Worm (Caenorhabditis elegans) whole organism, L2 larva: Measurements from ENCODE around the gene alkb-7.

Experiments used
- C34F6.9 ChIP-seq: fragments of 150-350 bp; optimal IDR thresholded peaks from 2 replicates; lab custom pipeline; 2014; ENCODE audit warnings: missing biosample characterization, missing genetic modification characterization
- F13H6.1 ChIP-seq: sonication (generic microtip); optimal IDR thresholded peaks from 2 replicates; lab custom pipeline; 2016; ENCODE audit warnings: missing genetic modification characterization, missing compliant biosample characterization
- Y55F3AM.14 ChIP-seq: fragments of 200-800 bp; sonication (Bioruptor generic); optimal IDR thresholded peaks from 2 replicates; lab custom pipeline; 2018; ENCODE audit warnings: mild to moderate bottlenecking, missing genetic modification characterization, missing compliant biosample characterization
- ZK546.5 ChIP-seq: sonication (generic microtip); optimal IDR thresholded peaks from 2 replicates; lab custom pipeline; 2017; ENCODE audit warnings: missing biosample characterization, missing genetic modification characterization
- aly-2 ChIP-seq: fragments of 150-350 bp; optimal IDR thresholded peaks from 2 replicates; lab custom pipeline; 2014; ENCODE audit warnings: missing biosample characterization, missing genetic modification characterization
- ama-1 ChIP-seq: fragments of 150-350 bp; optimal IDR thresholded peaks from 2 replicates; lab custom pipeline; 2018; ENCODE audit warnings: inconsistent platforms
- blmp-1 ChIP-seq: sonication (generic microtip); optimal IDR thresholded peaks from 2 replicates; lab custom pipeline; 2017; ENCODE audit warnings: missing genetic modification characterization, mild to moderate bottlenecking, missing compliant biosample characterization, antibody characterized with exemption, moderate library complexity; ENCODE audit not compliant: insufficient read depth
- ceh-82 ChIP-seq: fragments of 150-350 bp; optimal IDR thresholded peaks from 2 replicates; lab custom pipeline; 2014; ENCODE audit warnings: missing biosample characterization, missing genetic modification characterization
- crh-2 ChIP-seq: sonication (generic microtip); optimal IDR thresholded peaks from 2 replicates; lab custom pipeline; 2017; ENCODE audit warnings: missing biosample characterization, missing genetic modification characterization
- dmd-4 ChIP-seq: sonication (generic microtip); optimal IDR thresholded peaks from 2 replicates; lab custom pipeline; 2017; ENCODE audit warnings: missing biosample characterization, missing genetic modification characterization
- egl-27 ChIP-seq: sonication (generic microtip); optimal IDR thresholded peaks from 3 replicates; lab custom pipeline; 2017; ENCODE audit warnings: missing biosample characterization, missing genetic modification reagents, missing genetic modification characterization
- elt-1 ChIP-seq: fragments of 150-350 bp; optimal IDR thresholded peaks from 2 replicates; lab custom pipeline; 2014; ENCODE audit warnings: missing biosample characterization, missing genetic modification characterization
- elt-3 ChIP-seq: sonication (generic microtip); optimal IDR thresholded peaks from 2 replicates; lab custom pipeline; 2017; ENCODE audit warnings: missing biosample characterization, missing genetic modification characterization
- gmeb-1 ChIP-seq: fragments of 150-350 bp; optimal IDR thresholded peaks from 2 replicates; lab custom pipeline; 2014; ENCODE audit warnings: missing biosample characterization, missing genetic modification characterization
- lin-11 ChIP-seq: fragments of 150-350 bp; sonication (generic microtip); optimal IDR thresholded peaks from 2 replicates; lab custom pipeline; 2014; ENCODE audit warnings: missing biosample characterization, missing genetic modification characterization, inconsistent platforms, mixed read lengths
- lin-13 ChIP-seq: fragments of 150-350 bp; optimal IDR thresholded peaks from 2 replicates; lab custom pipeline; 2014; ENCODE audit warnings: missing biosample characterization, missing genetic modification reagents, missing genetic modification characterization
- lin-39 ChIP-seq: fragments of 150-350 bp; optimal IDR thresholded peaks from 2 replicates; lab custom pipeline; 2014; ENCODE audit warnings: missing biosample characterization, missing genetic modification reagents, missing genetic modification characterization
- lsy-2 ChIP-seq, 2 experiments: fragments of 150-350 bp in 1 of 2; sonication (generic microtip) in 1 of 2; optimal IDR thresholded peaks; 2 replicates each; lab custom pipeline; 2014 to 2017; ENCODE audit warnings: missing biosample characterization in 2 of 2, missing genetic modification characterization in 2 of 2
- mab-5 ChIP-seq: fragments of 150-350 bp; optimal IDR thresholded peaks from 2 replicates; lab custom pipeline; 2014; ENCODE audit warnings: missing biosample characterization, missing genetic modification characterization
- mbf-1 ChIP-seq: sonication (generic microtip); optimal IDR thresholded peaks from 2 replicates; lab custom pipeline; 2017; ENCODE audit warnings: missing biosample characterization, missing genetic modification characterization
- mdl-1 ChIP-seq, 2 experiments: fragments of 150-350 bp in 1 of 2; sonication (generic microtip) in 1 of 2; optimal IDR thresholded peaks; 2 replicates each; lab custom pipeline; 2017; ENCODE audit warnings: missing biosample characterization in 2 of 2, missing genetic modification characterization in 2 of 2
- nhr-10 ChIP-seq: sonication (generic microtip); optimal IDR thresholded peaks from 2 replicates; lab custom pipeline; 2017; ENCODE audit warnings: missing biosample characterization, missing genetic modification characterization
- nhr-11 ChIP-seq: fragments of 150-350 bp; optimal IDR thresholded peaks from 2 replicates; lab custom pipeline; 2014; ENCODE audit warnings: missing biosample characterization, missing genetic modification characterization
- nhr-129 ChIP-seq: fragments of 150-350 bp; optimal IDR thresholded peaks from 2 replicates; lab custom pipeline; 2014; ENCODE audit warnings: missing biosample characterization, missing genetic modification characterization
- nhr-21 ChIP-seq: fragments of 150-350 bp; optimal IDR thresholded peaks from 2 replicates; lab custom pipeline; 2014; ENCODE audit warnings: missing biosample characterization, missing genetic modification characterization
- nhr-23 ChIP-seq: fragments of 150-350 bp; optimal IDR thresholded peaks from 2 replicates; lab custom pipeline; 2014; ENCODE audit warnings: missing biosample characterization, missing genetic modification reagents, missing genetic modification characterization
- nhr-237 ChIP-seq: fragments of 150-350 bp; optimal IDR thresholded peaks from 2 replicates; lab custom pipeline; 2014; ENCODE audit warnings: missing biosample characterization, missing genetic modification characterization
- nhr-25 ChIP-seq: fragments of 150-350 bp; sonication (generic microtip); optimal IDR thresholded peaks from 3 replicates; lab custom pipeline; 2014; ENCODE audit warnings: missing biosample characterization, missing genetic modification characterization
- nhr-6 ChIP-seq: fragments of 150-350 bp; optimal IDR thresholded peaks from 2 replicates; lab custom pipeline; 2014; ENCODE audit warnings: missing biosample characterization, missing genetic modification characterization
- nhr-77 ChIP-seq: fragments of 150-350 bp; optimal IDR thresholded peaks from 2 replicates; lab custom pipeline; 2014; ENCODE audit warnings: missing biosample characterization, missing genetic modification characterization
- peb-1 ChIP-seq: fragments of 150-350 bp; optimal IDR thresholded peaks from 2 replicates; lab custom pipeline; 2014; ENCODE audit warnings: missing biosample characterization, missing genetic modification characterization
- skn-1 ChIP-seq: sonication (generic microtip); optimal IDR thresholded peaks from 2 replicates; lab custom pipeline; 2017; ENCODE audit warnings: missing biosample characterization, missing genetic modification characterization
- sma-3 ChIP-seq: sonication (generic microtip); optimal IDR thresholded peaks from 2 replicates; lab custom pipeline; 2016; ENCODE audit warnings: missing genetic modification reagents, missing genetic modification characterization, missing compliant biosample characterization
- unc-39 ChIP-seq: fragments of 150-350 bp; optimal IDR thresholded peaks from 2 replicates; lab custom pipeline; 2014; ENCODE audit warnings: missing biosample characterization, missing genetic modification characterization
- unc-55 ChIP-seq: fragments of 150-350 bp; sonication (generic microtip); optimal IDR thresholded peaks from 3 replicates; lab custom pipeline; 2014; ENCODE audit warnings: missing biosample characterization, missing genetic modification reagents, missing genetic modification characterization
- unc-62 ChIP-seq: fragments of 150-350 bp; optimal IDR thresholded peaks from 2 replicates; lab custom pipeline; 2014; ENCODE audit warnings: missing biosample characterization, missing genetic modification reagents, missing genetic modification characterization
- ztf-1 ChIP-seq: fragments of 200-800 bp; sonication (Bioruptor generic); conservative IDR thresholded peaks from 2 replicates; pipeline ENCODE4 v1.3.6; 2022; ENCODE audit warnings: missing genetic modification characterization, missing compliant biosample characterization
- ztf-11 ChIP-seq: sonication (generic microtip); optimal IDR thresholded peaks from 2 replicates; lab custom pipeline; 2017; ENCODE audit warnings: missing biosample characterization, missing genetic modification characterization
- ztf-4 ChIP-seq: fragments of 150-350 bp; optimal IDR thresholded peaks from 2 replicates; lab custom pipeline; 2014; ENCODE audit warnings: missing biosample characterization, missing genetic modification characterization

Gene alkb-7

ce11 chrII:12787831-12788248, at the start of gene alkb-7:
TSS of gene alkb-7 (minus strand) at chrII:12788153.
- TF ChIP-seq F13H6.1 (tag; lab: Kevin White, UChicago), result no peak
- TF ChIP-seq Y55F3AM.14, result peak; percentile 52
- peak; percentile 43 for TF ChIP-seq ama-1 (lab: Kevin White, UChicago)
- no peak for TF ChIP-seq mbf-1 (tag; lab: Kevin White, UChicago)
- TF ChIP-seq ZK546.5 (tag; lab: Kevin White, UChicago), result no peak
- peak; percentile 57 for TF ChIP-seq nhr-21 (tag; lab: Kevin White, UChicago)
- TF ChIP-seq aly-2 (tag; lab: Kevin White, UChicago), result no peak
- TF ChIP-seq, all 48 proteins: peak for 3

ce11 chrII:12830347-12830746, 42.4 kb upstream of the alkb-7 start, which contains the start of gene bcmo-1:
TSS of gene bcmo-1 (plus strand) at chrII:12830676.
- no peak for TF ChIP-seq ztf-11 (tag; lab: Kevin White, UChicago)
- TF ChIP-seq unc-55 (GFP tag; lab: Kevin White, UChicago), result no peak
- no peak for TF ChIP-seq C34F6.9
- TF ChIP-seq dmd-4 (tag; lab: Kevin White, UChicago), result no peak
- TF ChIP-seq mab-5 (tag; lab: Kevin White, UChicago), result no peak
- TF ChIP-seq Y55F3AM.14, result no peak
- no peak for TF ChIP-seq peb-1 (tag; lab: Kevin White, UChicago)
- TF ChIP-seq gmeb-1 (tag; lab: Kevin White, UChicago), result no peak
- no peak for TF ChIP-seq lin-11 (tag; lab: Kevin White, UChicago)
- TF ChIP-seq ceh-82 (tag; lab: Kevin White, UChicago), result no peak
- no peak for TF ChIP-seq unc-62 (GFP tag; lab: Kevin White, UChicago)
- no peak for TF ChIP-seq ztf-1 (GFP tag; lab: Robert Waterston, UW)
- TF ChIP-seq nhr-10, result no peak
- no peak for TF ChIP-seq blmp-1 (tag; lab: Kevin White, UChicago)
- no peak for TF ChIP-seq ztf-4 (tag; lab: Kevin White, UChicago)
- TF ChIP-seq mdl-1 (tag; optimal IDR thresholded peaks at IDR 0.05; lab: Kevin White, UChicago), result no peak

ce11 chrII:12828863-12829262, 40.9 kb upstream of the alkb-7 start, which contains the start of gene Y46G5A.23:
TSS of gene Y46G5A.23 (minus strand) at chrII:12828963.
- TF ChIP-seq lin-39 (tag; lab: Kevin White, UChicago) (no peak), nhr-6 (tag; lab: Kevin White, UChicago) (no peak), blmp-1 (tag; lab: Kevin White, UChicago) (no peak), unc-39 (tag; lab: Kevin White, UChicago) (no peak), egl-27 (tag; lab: Kevin White, UChicago) (no peak), lin-13 (GFP tag; lab: Kevin White, UChicago) (no peak), mbf-1 (tag; lab: Kevin White, UChicago) (no peak), crh-2 (no peak), nhr-129 (tag; lab: Kevin White, UChicago) (no peak), mab-5 (tag; lab: Kevin White, UChicago) (no peak), nhr-25 (no peak), nhr-23 (tag; lab: Kevin White, UChicago) (no peak), ama-1 (lab: Kevin White, UChicago) (no peak), lsy-2 (tag; optimal IDR thresholded peaks at IDR 0.05; lab: Kevin White, UChicago) (no peak), elt-3 (no peak), gmeb-1 (tag; lab: Kevin White, UChicago) (no peak), nhr-77 (tag; lab: Kevin White, UChicago) (no peak), lin-11 (tag; lab: Kevin White, UChicago) (no peak), nhr-11 (tag; lab: Kevin White, UChicago) (no peak)

- TF ChIP-seq egl-27 (tag; lab: Kevin White, UChicago), result no peak
Measured at ce11 chrII:12826752-12827151, 38.8 kb upstream of the alkb-7 start, which contains the start of gene Y46G5A.38. TSS of gene Y46G5A.38 (plus strand) at chrII:12827052.

- no peak for TF ChIP-seq nhr-6 (tag; lab: Kevin White, UChicago)
- TF ChIP-seq elt-1, result no peak
- no peak for TF ChIP-seq nhr-237
- TF ChIP-seq lin-13 (GFP tag; lab: Kevin White, UChicago), result no peak
- no peak for TF ChIP-seq unc-62 (GFP tag; lab: Kevin White, UChicago)
- no peak for TF ChIP-seq elt-3
- no peak for TF ChIP-seq sma-3 (GFP tag; lab: Kevin White, UChicago)
- TF ChIP-seq peb-1 (tag; lab: Kevin White, UChicago), result no peak
- no peak for TF ChIP-seq ceh-82 (tag; lab: Kevin White, UChicago)
- TF ChIP-seq mbf-1 (tag; lab: Kevin White, UChicago), result no peak
- TF ChIP-seq dmd-4 (tag; lab: Kevin White, UChicago), result no peak
- TF ChIP-seq lin-39 (tag; lab: Kevin White, UChicago), result no peak
- TF ChIP-seq ama-1 (lab: Kevin White, UChicago), result no peak
- no peak for TF ChIP-seq crh-2
- no peak for TF ChIP-seq skn-1 (tag; lab: Kevin White, UChicago)
Measured at ce11 chrII:12824463-12824862, 36.5 kb upstream of the alkb-7 start.
